Fruit fly (Drosophila melanogaster): Measurements from ENCODE around the gene Hexo2.

DNA sequence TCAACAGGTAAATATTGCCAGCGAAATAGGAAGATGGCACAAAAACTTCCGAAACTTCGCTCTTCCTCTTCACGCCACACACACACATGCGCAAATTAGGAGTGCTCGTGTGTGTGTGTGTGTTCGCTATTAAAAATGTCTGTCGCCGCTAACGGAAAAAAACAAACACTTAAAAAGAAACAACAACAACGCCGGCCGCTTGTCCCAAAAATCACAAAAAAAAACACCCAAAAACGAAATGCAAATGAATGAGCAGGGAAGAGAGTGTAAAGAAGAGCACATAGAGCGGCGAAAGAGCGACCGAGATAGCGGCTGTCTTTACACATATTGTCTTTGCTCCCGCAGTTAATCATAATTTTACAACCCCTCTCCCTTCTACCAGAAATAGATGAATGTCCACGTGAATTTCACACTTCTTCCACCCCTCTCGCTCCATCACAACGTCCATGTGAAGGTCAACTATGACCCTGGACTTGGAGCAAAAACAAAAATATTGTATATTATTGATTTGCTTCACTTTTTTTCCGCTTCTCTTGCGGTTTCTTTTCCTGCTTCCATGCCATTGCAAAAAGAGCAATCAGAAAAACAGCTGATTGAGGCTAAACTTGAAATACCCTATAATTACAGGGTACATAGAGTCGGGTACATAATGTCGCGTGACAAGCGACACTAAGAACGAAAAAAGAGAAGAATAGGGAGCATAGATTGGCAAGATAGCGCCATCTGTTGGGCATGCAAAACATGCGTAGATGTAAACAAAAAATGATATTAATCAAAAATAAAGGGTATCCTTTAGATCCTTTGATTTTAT is 27.4 kb upstream of the Hexo2 start:
- TF ChIP-seq CG11294 (GFP tag; IDR thresholded peaks at IDR 0.05) (no peak), Hr39 (GFP tag; optimal IDR thresholded peaks at IDR 0.05) (no peak), Ets96B (tag; optimal IDR thresholded peaks at IDR 0.05) (no peak), CG9139 (GFP tag; optimal IDR thresholded peaks at IDR 0.05) (peak; percentile 1), achi (GFP tag; optimal IDR thresholded peaks at IDR 0.05) (no peak), CG1621 (tag; optimal IDR thresholded peaks at IDR 0.05) (no peak)
